Worm (Caenorhabditis elegans) whole organism, L4/young adult: Measurements from ENCODE around the gene Y113G7B.11.

Experiments
- dao-5 ChIP-seq: sonication (generic microtip); optimal IDR thresholded peaks from 2 replicates; lab custom pipeline; 2016; ENCODE audit warnings: missing genotype, missing genetic modification characterization, moderate library complexity, missing compliant biosample characterization
- him-1 ChIP-seq: sonication (generic microtip); optimal IDR thresholded peaks from 2 replicates; lab custom pipeline; 2016; ENCODE audit warnings: missing genotype, missing genetic modification reagents, missing genetic modification characterization, missing compliant biosample characterization

ce11 chrV:20171941-20172340, 43.2 kb downstream of the Y113G7B.11 start, which contains the start of gene srw-39:
- no peak for TF ChIP-seq dao-5 (tag; lab: Kevin White, UChicago)
- no peak for TF ChIP-seq him-1 (tag; lab: Kevin White, UChicago)
